Fruit fly (Drosophila melanogaster) whole organism, adult: ENCODE data around the gene dco.

Experiments
- CG11617 ChIP-seq: fragments of 200-800 bp; sonication (Bioruptor generic); optimal IDR thresholded peaks from 2 replicates; lab custom pipeline; 2017; ENCODE audit warnings: mild to moderate bottlenecking, missing biosample characterization, missing genetic modification reagents, missing genetic modification characterization
- CG12768 ChIP-seq: fragments of 200-800 bp; sonication (Bioruptor generic); optimal IDR thresholded peaks from 2 replicates; lab custom pipeline; 2017; ENCODE audit warnings: missing biosample characterization, missing genetic modification characterization, mild to moderate bottlenecking, moderate library complexity, missing genetic modification reagents
- CG7045 ChIP-seq: fragments of 200-800 bp; sonication (Bioruptor generic); optimal IDR thresholded peaks from 2 replicates; lab custom pipeline; 2017; ENCODE audit warnings: missing biosample characterization, mild to moderate bottlenecking, missing genetic modification characterization
- Crg-1 ChIP-seq: fragments of 200-800 bp; sonication (Bioruptor generic); optimal IDR thresholded peaks from 2 replicates; lab custom pipeline; 2016; ENCODE audit warnings: missing biosample characterization, missing genetic modification characterization
- Hr96 ChIP-seq: fragments of 200-800 bp; sonication (Bioruptor generic); optimal IDR thresholded peaks from 2 replicates; lab custom pipeline; 2016; ENCODE audit warnings: missing biosample characterization, missing genetic modification characterization
- Mnt ChIP-seq: fragments of 200-800 bp; sonication (Bioruptor generic); optimal IDR thresholded peaks from 2 replicates; lab custom pipeline; 2016; ENCODE audit warnings: missing biosample characterization, mild to moderate bottlenecking, missing genetic modification characterization
- bab1 ChIP-seq: fragments of 200-800 bp; sonication (Bioruptor generic); optimal IDR thresholded peaks from 3 replicates; lab custom pipeline; 2019; ENCODE audit warnings: missing biosample characterization, mild to moderate bottlenecking, missing genetic modification characterization, moderate library complexity
- cnc ChIP-seq, 2 experiments: fragments of >200 bp; optimal IDR thresholded peaks; 2 replicates each; lab custom pipeline; 2017
- kay ChIP-seq: fragments of 200-800 bp; sonication (Bioruptor generic); peaks from one replicate; lab custom pipeline; 2016; ENCODE audit warnings: missing biosample characterization, missing genetic modification characterization, borderline replicate concordance
- pad ChIP-seq: fragments of 200-800 bp; sonication (Bioruptor generic); optimal IDR thresholded peaks from 3 replicates; lab custom pipeline; 2017; ENCODE audit warnings: missing biosample characterization, missing genetic modification characterization, mild to moderate bottlenecking, moderate library complexity, missing genetic modification reagents
- toe ChIP-seq: fragments of 200-800 bp; sonication (Bioruptor generic); optimal IDR thresholded peaks from 2 replicates; lab custom pipeline; 2016; ENCODE audit warnings: missing biosample characterization, missing genetic modification characterization

- TF ChIP-seq Mnt (GFP tag; lab: Kevin White, UChicago) (no peak), pad (GFP tag; lab: Kevin White, UChicago) (no peak), Crg-1 (no peak), CG11617 (no peak), Hr96 (GFP tag; lab: Kevin White, UChicago) (no peak), kay (GFP tag; lab: Kevin White, UChicago) (no peak), CG7045 (GFP tag; lab: Kevin White, UChicago) (no peak), bab1 (no peak), CG12768 (GFP tag; lab: Kevin White, UChicago) (no peak), toe (GFP tag; lab: Kevin White, UChicago) (no peak), cnc (optimal IDR thresholded peaks at IDR 0.05; lab: Kevin White, UChicago) (no peak)
Observed at dm6 chr3R:31066356-31066755, 5.3 kb upstream of the dco start.
